Worm (Caenorhabditis elegans) whole organism, L1 larva: ENCODE measurements around the gene K10C2.6.

ENCODE experiments used
- egl-27 ChIP-seq, 2 experiments: fragments of 150-350 bp in 1 of 2; sonication (generic microtip); optimal IDR thresholded peaks; 3 replicates each; lab custom pipeline; 2017 to 2018; ENCODE audit warnings: missing biosample characterization in 2 of 2, missing genetic modification characterization in 2 of 2, missing genetic modification reagents in 2 of 2
- fos-1 ChIP-seq: fragments of 150-350 bp; optimal IDR thresholded peaks from 2 replicates; lab custom pipeline; 2014; ENCODE audit warnings: missing biosample characterization, missing genetic modification characterization
- jun-1 ChIP-seq: fragments of 150-350 bp; optimal IDR thresholded peaks from 2 replicates; lab custom pipeline; 2014; ENCODE audit warnings: missing biosample characterization, missing genetic modification reagents, missing genetic modification characterization
- rnt-1 ChIP-seq: sonication (generic microtip); optimal IDR thresholded peaks from 2 replicates; lab custom pipeline; 2016; ENCODE audit warnings: mild to moderate bottlenecking, missing genetic modification characterization, moderate library complexity, missing compliant biosample characterization
- skn-1 ChIP-seq: fragments of 150-350 bp; optimal IDR thresholded peaks from 2 replicates; lab custom pipeline; 2014; ENCODE audit warnings: missing biosample characterization, missing genetic modification characterization
- ztf-11 ChIP-seq, 2 experiments: sonication (generic microtip); optimal IDR thresholded peaks; 2 replicates each; lab custom pipeline; 2016 to 2017; ENCODE audit warnings: missing genetic modification characterization in 2 of 2, missing biosample characterization in 1 of 2, missing compliant biosample characterization in 1 of 2

- TF ChIP-seq jun-1 (tag; lab: Kevin White, UChicago) (no peak), rnt-1 (tag; lab: Kevin White, UChicago) (no peak), ztf-11 (tag; optimal IDR thresholded peaks at IDR 0.05; lab: Kevin White, UChicago) (no peak), fos-1 (no peak), egl-27 (tag; optimal IDR thresholded peaks at IDR 0.05; lab: Kevin White, UChicago) (no peak), skn-1 (tag; lab: Kevin White, UChicago) (no peak)
Measured at ce11 chrX:6455157-6455556, 3.9 kb downstream of the K10C2.6 start, which contains the start of gene nas-33.
